Fruit fly (Drosophila melanogaster): ENCODE results near the gene Eaf6.

DNA sequence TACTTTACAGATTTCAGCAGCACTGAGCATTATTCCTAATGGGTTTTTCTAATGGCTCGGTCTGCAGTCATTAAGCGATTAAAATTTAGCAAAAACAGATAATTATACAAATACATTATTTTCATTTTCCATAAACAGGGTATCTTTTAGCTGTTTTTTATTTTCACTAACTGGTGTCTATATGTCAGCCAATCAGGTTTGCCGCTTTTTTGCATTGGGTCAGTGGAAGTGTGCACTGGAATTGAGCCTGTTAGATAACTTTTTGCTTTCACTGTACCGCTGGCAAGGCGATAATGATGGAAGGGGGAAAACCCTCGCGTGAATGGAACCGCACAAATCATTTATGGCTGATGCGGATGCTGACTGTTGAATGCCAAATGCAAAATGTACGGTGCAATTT is 32.6 kb downstream of the Eaf6 start:
- TF ChIP-seq CG32121 (GFP tag; IDR thresholded peaks at IDR 0.05) (no peak), Snoo (tag; optimal IDR thresholded peaks at IDR 0.05) (no peak), EcR (GFP tag; optimal IDR thresholded peaks at IDR 0.05) (no peak), CG4496 (GFP tag; IDR thresholded peaks at IDR 0.05) (no peak), CG13204 (GFP tag; optimal IDR thresholded peaks at IDR 0.05) (no peak)
